Fruit fly (Drosophila melanogaster) whole organism, adult: ENCODE measurements around the gene SF2.

Experiments used
- CG11617 ChIP-seq: fragments of 200-800 bp; sonication (Bioruptor generic); optimal IDR thresholded peaks from 2 replicates; lab custom pipeline; 2017; ENCODE audit warnings: mild to moderate bottlenecking, missing biosample characterization, missing genetic modification reagents, missing genetic modification characterization
- CG14711 ChIP-seq: fragments of 200-800 bp; sonication (Bioruptor generic); optimal IDR thresholded peaks from 2 replicates; lab custom pipeline; 2018; ENCODE audit warnings: missing biosample characterization, mild to moderate bottlenecking, missing genetic modification characterization, moderate library complexity
- CG33017 ChIP-seq: fragments of 200-800 bp; sonication (Bioruptor generic); optimal IDR thresholded peaks from 2 replicates; lab custom pipeline; 2018; ENCODE audit warnings: missing biosample characterization, mild to moderate bottlenecking, missing genetic modification characterization, moderate library complexity
- CG5204 ChIP-seq: fragments of 200-800 bp; sonication (Bioruptor generic); optimal IDR thresholded peaks from 2 replicates; lab custom pipeline; 2016; ENCODE audit warnings: missing biosample characterization, missing genetic modification characterization
- Hr96 ChIP-seq: fragments of 200-800 bp; sonication (Bioruptor generic); optimal IDR thresholded peaks from 2 replicates; lab custom pipeline; 2016; ENCODE audit warnings: missing biosample characterization, missing genetic modification characterization
- Mnt ChIP-seq: fragments of 200-800 bp; sonication (Bioruptor generic); optimal IDR thresholded peaks from 2 replicates; lab custom pipeline; 2016; ENCODE audit warnings: missing biosample characterization, mild to moderate bottlenecking, missing genetic modification characterization
- cic ChIP-seq: fragments of 200-800 bp; sonication (Bioruptor generic); optimal IDR thresholded peaks from 2 replicates; lab custom pipeline; 2017; ENCODE audit warnings: missing biosample characterization, mild to moderate bottlenecking, missing genetic modification characterization, moderate library complexity
- kay ChIP-seq: fragments of 200-800 bp; sonication (Bioruptor generic); peaks from one replicate; lab custom pipeline; 2016; ENCODE audit warnings: missing biosample characterization, missing genetic modification characterization, borderline replicate concordance
- ovo ChIP-seq: fragments of 200-800 bp; sonication (Bioruptor generic); optimal IDR thresholded peaks from 2 replicates; lab custom pipeline; 2016; ENCODE audit warnings: missing biosample characterization, missing genetic modification characterization

dm6 chr3R:16368288-16368687 is 26.5 kb upstream of the SF2 start, which contains the start of gene js:
- no peak for TF ChIP-seq cic (GFP tag; lab: Kevin White, UChicago)
- TF ChIP-seq CG11617 (GFP tag; lab: Kevin White, UChicago): no peak
- no peak for TF ChIP-seq Mnt (GFP tag; lab: Kevin White, UChicago)
- no peak for TF ChIP-seq CG14711 (tag; lab: Kevin White, UChicago)
- no peak for TF ChIP-seq CG5204 (GFP tag; lab: Kevin White, UChicago)
- no peak for TF ChIP-seq kay
- no peak for TF ChIP-seq ovo (GFP tag; lab: Kevin White, UChicago)
- TF ChIP-seq Hr96 (GFP tag; lab: Kevin White, UChicago): no peak
- TF ChIP-seq CG33017: no peak
